Fruit fly (Drosophila melanogaster) whole organism, adult: ENCODE measurements around the gene CG10651.

ENCODE experiments used
- CG33017 ChIP-seq: fragments of 200-800 bp; sonication (Bioruptor generic); optimal IDR thresholded peaks from 2 replicates; lab custom pipeline; 2018; ENCODE audit warnings: missing biosample characterization, mild to moderate bottlenecking, missing genetic modification characterization, moderate library complexity
- Crg-1 ChIP-seq: fragments of 200-800 bp; sonication (Bioruptor generic); optimal IDR thresholded peaks from 2 replicates; lab custom pipeline; 2016; ENCODE audit warnings: missing biosample characterization, missing genetic modification characterization
- Hr96 ChIP-seq: fragments of 200-800 bp; sonication (Bioruptor generic); optimal IDR thresholded peaks from 2 replicates; lab custom pipeline; 2016; ENCODE audit warnings: missing biosample characterization, missing genetic modification characterization
- Mnt ChIP-seq: fragments of 200-800 bp; sonication (Bioruptor generic); optimal IDR thresholded peaks from 2 replicates; lab custom pipeline; 2016; ENCODE audit warnings: missing biosample characterization, mild to moderate bottlenecking, missing genetic modification characterization
- cnc ChIP-seq, 2 experiments: fragments of >200 bp; optimal IDR thresholded peaks; 2 replicates each; lab custom pipeline; 2017
- ovo ChIP-seq: fragments of 200-800 bp; sonication (Bioruptor generic); optimal IDR thresholded peaks from 2 replicates; lab custom pipeline; 2016; ENCODE audit warnings: missing biosample characterization, missing genetic modification characterization
- tj ChIP-seq: fragments of 200-800 bp; sonication (Bioruptor generic); optimal IDR thresholded peaks from 3 replicates; lab custom pipeline; 2017; ENCODE audit warnings: missing biosample characterization, mild to moderate bottlenecking, missing genetic modification characterization, moderate library complexity

dm6 chr2L:20134823-20135222, at the start of gene CG10651:
- TF ChIP-seq cnc (optimal IDR thresholded peaks at IDR 0.05; lab: Kevin White, UChicago) (no peak), tj (no peak), Crg-1 (GFP tag; lab: Kevin White, UChicago) (no peak), Hr96 (GFP tag; lab: Kevin White, UChicago) (no peak), Mnt (no peak), CG33017 (tag; lab: Kevin White, UChicago) (no peak), ovo (GFP tag; lab: Kevin White, UChicago) (no peak)
